Worm (Caenorhabditis elegans): Measurements from ENCODE around the gene cbn-1.

DNA sequence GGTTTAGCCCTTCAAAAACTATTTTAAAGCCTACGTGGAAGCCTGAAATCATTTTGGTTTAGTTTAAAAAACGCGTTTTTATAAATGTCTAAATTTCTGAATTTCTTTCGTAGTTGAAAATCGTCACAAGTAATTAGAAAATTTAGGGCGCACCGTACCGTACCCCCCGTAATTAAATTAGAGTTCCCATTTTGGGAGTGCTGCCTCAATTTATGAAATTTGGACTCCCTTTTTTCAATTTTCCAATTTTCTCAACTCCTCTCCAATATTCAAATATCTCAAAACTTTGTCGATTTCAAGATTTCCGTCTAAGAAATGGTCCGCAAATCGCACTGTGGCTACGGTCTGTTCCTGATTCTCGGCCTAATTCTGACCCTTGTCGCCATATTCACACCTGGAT lies 7.9 kb upstream of the cbn-1 start, which contains the start of gene clc-31:
- TF ChIP-seq him-1 (tag; optimal IDR thresholded peaks at IDR 0.05) (no peak), W03F9.2 (tag; optimal IDR thresholded peaks at IDR 0.05) (no peak)
